Fruit fly (Drosophila melanogaster) S2 (cell line): ENCODE data around the gene Gr23a.

Experiments
- CG8478 ChIP-seq: fragments of >200 bp; optimal IDR thresholded peaks from 2 replicates; lab custom pipeline; 2018
- CTCF ChIP-seq, 2 experiments: fragments of >200 bp; optimal IDR thresholded peaks; 2 replicates each; lab custom pipeline; 2018

- TF ChIP-seq CG8478 (lab: Kevin White, UChicago) (no peak), CTCF (optimal IDR thresholded peaks at IDR 0.05; lab: Kevin White, UChicago) (no peak)
These were observed 49.7 kb upstream of the Gr23a start, which contains the start of gene CG43403 for dm6 chr2L:2619887-2620286.
